Worm (Caenorhabditis elegans) whole organism, early embryonic: ENCODE data around the gene T04C10.3.

Experiments
- F13C5.2 ChIP-seq: sonication (generic microtip); optimal IDR thresholded peaks from 2 replicates; lab custom pipeline; 2017; ENCODE audit warnings: mild to moderate bottlenecking, missing genetic modification characterization, inconsistent platforms, missing compliant biosample characterization
- aly-1 ChIP-seq: sonication (generic microtip); optimal IDR thresholded peaks from 2 replicates; lab custom pipeline; 2016; ENCODE audit warnings: missing genetic modification characterization, missing compliant biosample characterization
- ama-1 ChIP-seq: fragments of 150-350 bp; optimal IDR thresholded peaks from 2 replicates; lab custom pipeline; 2014
- ceh-36 ChIP-seq: sonication (generic microtip); optimal IDR thresholded peaks from 2 replicates; lab custom pipeline; 2016; ENCODE audit warnings: missing genetic modification characterization, inconsistent platforms, missing compliant biosample characterization
- ets-7 ChIP-seq: sonication (generic microtip); optimal IDR thresholded peaks from 2 replicates; lab custom pipeline; 2016; ENCODE audit warnings: missing genotype, missing genetic modification characterization, missing compliant biosample characterization
- flt-1 ChIP-seq: fragments of 200-800 bp; sonication (Bioruptor generic); IDR thresholded peaks from 2 replicates; pipeline ENCODE4 v1.3.6; 2022; ENCODE audit warnings: missing genetic modification characterization, missing compliant biosample characterization
- hmbx-1 ChIP-seq: sonication (generic microtip); optimal IDR thresholded peaks from 2 replicates; lab custom pipeline; 2016; ENCODE audit warnings: mild to moderate bottlenecking, missing genetic modification characterization, missing compliant biosample characterization
- hnd-1 ChIP-seq: sonication (generic microtip); optimal IDR thresholded peaks from 2 replicates; lab custom pipeline; 2016; ENCODE audit warnings: missing genetic modification characterization, missing compliant biosample characterization
- pes-1 ChIP-seq: fragments of 200-800 bp; sonication (Bioruptor generic); IDR thresholded peaks from 2 replicates; pipeline ENCODE4 v1.3.6; 2022; ENCODE audit warnings: missing genetic modification reagents, missing genetic modification characterization, missing compliant biosample characterization
- scrt-1 ChIP-seq: fragments of 200-800 bp; sonication (Bioruptor generic); IDR thresholded peaks from 2 replicates; pipeline ENCODE4 v1.3.6; 2022; ENCODE audit warnings: missing genetic modification characterization, missing compliant biosample characterization
- sea-1 ChIP-seq: fragments of 200-800 bp; sonication (Bioruptor generic); conservative IDR thresholded peaks from 2 replicates; pipeline ENCODE4 v1.3.6; 2022; ENCODE audit warnings: missing genetic modification characterization, missing compliant biosample characterization
- tbx-11 ChIP-seq: fragments of 200-800 bp; sonication (Bioruptor generic); IDR thresholded peaks from 2 replicates; pipeline ENCODE4 v1.3.6; 2022; ENCODE audit warnings: missing genetic modification characterization, missing compliant biosample characterization
- tbx-37 ChIP-seq: fragments of 200-800 bp; sonication (Bioruptor generic); conservative IDR thresholded peaks from 2 replicates; pipeline ENCODE4 v1.3.6; 2022; ENCODE audit warnings: missing genetic modification reagents, missing genetic modification characterization, missing compliant biosample characterization
- tra-4 ChIP-seq: sonication (generic microtip); optimal IDR thresholded peaks from 2 replicates; lab custom pipeline; 2017; ENCODE audit warnings: missing genetic modification characterization, missing compliant biosample characterization

- TF ChIP-seq hnd-1 (tag; lab: Kevin White, UChicago) (no peak), aly-1 (tag; lab: Kevin White, UChicago) (peak; percentile 42), flt-1 (GFP tag; lab: Robert Waterston, UW) (0 out of 2 replicates have a peak, but pooled peaks have one; percentile 24), tbx-11 (no peak), ceh-36 (tag; lab: Kevin White, UChicago) (peak; percentile 18), ama-1 (lab: Kevin White, UChicago) (no peak), pes-1 (peak; percentile 39), scrt-1 (no peak), hmbx-1 (tag; lab: Kevin White, UChicago) (no peak), tbx-37 (GFP tag; lab: Robert Waterston, UW) (0 out of 2 replicates have a peak, but pooled peaks have one; percentile 16), F13C5.2 (tag; lab: Kevin White, UChicago) (peak; percentile 78), ets-7 (tag; lab: Kevin White, UChicago) (peak; percentile 59), sea-1 (GFP tag; lab: Robert Waterston, UW) (0 out of 2 replicates have a peak, but pooled peaks have one; percentile 57), tra-4 (tag; lab: Kevin White, UChicago) (no peak)
Measured at ce11 chrX:14818464-14819259, 6.5 kb downstream of the T04C10.3 start, which contains the start of gene epn-1.
